Fruit fly (Drosophila melanogaster) whole organism, embryonic: ENCODE measurements around the gene al.

ENCODE experiments used
- Adf1 ChIP-seq: fragments of 200-800 bp; sonication (Bioruptor generic); IDR thresholded peaks from 2 replicates; pipeline ENCODE4 v1.3.6; 2022; ENCODE audit warnings: missing biosample characterization, missing genetic modification characterization
- Atf3 ChIP-seq: fragments of 200-800 bp; sonication (Bioruptor generic); optimal IDR thresholded peaks from 3 replicates; lab custom pipeline; 2016; ENCODE audit warnings: missing biosample characterization, missing genetic modification characterization
- Blimp-1 ChIP-seq: fragments of 200-800 bp; sonication (Bioruptor generic); optimal IDR thresholded peaks from 3 replicates; lab custom pipeline; 2018; ENCODE audit warnings: missing biosample characterization, missing genetic modification characterization, mild to moderate bottlenecking, moderate library complexity, missing genetic modification reagents
- CG1024 ChIP-seq: fragments of 200-800 bp; sonication (Bioruptor generic); IDR thresholded peaks from 2 replicates; pipeline ENCODE4 v1.3.6; 2022; ENCODE audit warnings: missing biosample characterization, missing genetic modification characterization
- CG10959 ChIP-seq: fragments of 200-800 bp; sonication (Bioruptor generic); IDR thresholded peaks from 2 replicates; pipeline ENCODE4 v1.3.6; 2022; ENCODE audit warnings: missing biosample characterization, missing genetic modification characterization
- CG12391 ChIP-seq: fragments of 200-800 bp; sonication (Bioruptor generic); optimal IDR thresholded peaks from 3 replicates; lab custom pipeline; 2018; ENCODE audit warnings: missing biosample characterization, mild to moderate bottlenecking, missing genetic modification characterization, moderate library complexity
- CG13287 ChIP-seq: fragments of 200-800 bp; sonication (Bioruptor generic); IDR thresholded peaks from 2 replicates; pipeline ENCODE4 v1.3.6; 2022; ENCODE audit warnings: missing biosample characterization, missing genetic modification characterization; ENCODE audit not compliant: partially characterized antibody
- CG14050 ChIP-seq: fragments of 200-800 bp; sonication (Bioruptor generic); IDR thresholded peaks from 3 replicates; pipeline ENCODE4 v1.3.6; 2022; ENCODE audit warnings: missing biosample characterization, missing genetic modification characterization
- CG15269 ChIP-seq: fragments of 200-800 bp; sonication (Bioruptor generic); optimal IDR thresholded peaks from 2 replicates; lab custom pipeline; 2018; ENCODE audit warnings: missing biosample characterization, mild to moderate bottlenecking, missing genetic modification characterization, moderate library complexity
- CG15514 ChIP-seq: fragments of 200-800 bp; sonication (Bioruptor generic); optimal IDR thresholded peaks from 3 replicates; lab custom pipeline; 2017; ENCODE audit warnings: missing biosample characterization, missing genetic modification characterization, mild to moderate bottlenecking, moderate library complexity, missing genetic modification reagents
- CG16813 ChIP-seq: fragments of 200-800 bp; sonication (Bioruptor generic); IDR thresholded peaks from 3 replicates; pipeline ENCODE4 v1.3.6; 2022; ENCODE audit warnings: missing biosample characterization, missing genetic modification characterization; ENCODE audit not compliant: partially characterized antibody
- CG17802 ChIP-seq: fragments of 200-800 bp; sonication (Bioruptor generic); optimal IDR thresholded peaks from 2 replicates; lab custom pipeline; 2018; ENCODE audit warnings: missing biosample characterization, mild to moderate bottlenecking, missing genetic modification characterization, moderate library complexity
- CG18011 ChIP-seq: fragments of 200-800 bp; sonication (Bioruptor generic); optimal IDR thresholded peaks from 2 replicates; lab custom pipeline; 2017; ENCODE audit warnings: missing biosample characterization, missing genetic modification characterization, mild to moderate bottlenecking, moderate library complexity, missing genotype
- CG2199 ChIP-seq: fragments of 200-800 bp; sonication (Bioruptor generic); IDR thresholded peaks from 3 replicates; pipeline ENCODE4 v1.3.6; 2022; ENCODE audit warnings: missing biosample characterization, missing genetic modification characterization
- CG2712 ChIP-seq: fragments of 200-800 bp; optimal IDR thresholded peaks from 3 replicates; lab custom pipeline; 2019; ENCODE audit warnings: missing biosample characterization, mild to moderate bottlenecking, missing genetic modification characterization, moderate library complexity
- CG3163 ChIP-seq: fragments of 200-800 bp; sonication (Bioruptor generic); optimal IDR thresholded peaks from 3 replicates; lab custom pipeline; 2016; ENCODE audit warnings: missing biosample characterization, missing genetic modification characterization
- CG4360 ChIP-seq: fragments of 200-800 bp; sonication (Bioruptor generic); IDR thresholded peaks from 2 replicates; pipeline ENCODE4 v1.3.6; 2022; ENCODE audit warnings: missing biosample characterization, missing genetic modification characterization
- CG5953 ChIP-seq: fragments of 200-800 bp; sonication (Bioruptor generic); IDR thresholded peaks from 2 replicates; pipeline ENCODE4 v1.3.6; 2022; ENCODE audit warnings: missing biosample characterization, missing genetic modification characterization
- CG7271 ChIP-seq: fragments of 200-800 bp; sonication (Bioruptor generic); optimal IDR thresholded peaks from 2 replicates; lab custom pipeline; 2018; ENCODE audit warnings: missing biosample characterization, mild to moderate bottlenecking, missing genetic modification characterization, moderate library complexity
- CG8281 ChIP-seq: fragments of 200-800 bp; sonication (Bioruptor generic); optimal IDR thresholded peaks from 2 replicates; lab custom pipeline; 2018; ENCODE audit warnings: missing biosample characterization, mild to moderate bottlenecking, missing genetic modification characterization, moderate library complexity
- CG8290 ChIP-seq, 3 experiments: fragments of 200-800 bp; sonication (Bioruptor generic); optimal IDR thresholded peaks; 2 replicates each; lab custom pipeline; 2016 to 2019; ENCODE audit warnings: missing biosample characterization in 3 of 3, missing genetic modification characterization in 3 of 3, mild to moderate bottlenecking in 2 of 3, moderate library complexity in 1 of 3
- CG8924 ChIP-seq: fragments of 200-800 bp; optimal IDR thresholded peaks from 3 replicates; lab custom pipeline; 2019; ENCODE audit warnings: missing biosample characterization, mild to moderate bottlenecking, missing genetic modification characterization, moderate library complexity
- CG9215 ChIP-seq: fragments of 200-800 bp; sonication (Bioruptor generic); IDR thresholded peaks from 2 replicates; pipeline ENCODE4 v1.3.6; 2022; ENCODE audit warnings: missing biosample characterization, missing genetic modification characterization
- CG9876 ChIP-seq: fragments of 200-800 bp; sonication (Bioruptor generic); optimal IDR thresholded peaks from 2 replicates; lab custom pipeline; 2016; ENCODE audit warnings: missing biosample characterization, missing genetic modification characterization
- Gug ChIP-seq: fragments of 200-800 bp; sonication (Bioruptor generic); IDR thresholded peaks from 4 replicates; pipeline ENCODE4 v1.3.6; 2022; ENCODE audit warnings: missing biosample characterization, missing genetic modification characterization
- HmgD ChIP-seq: fragments of 200-800 bp; sonication (Bioruptor generic); optimal IDR thresholded peaks from 3 replicates; lab custom pipeline; 2016; ENCODE audit warnings: missing biosample characterization, missing genetic modification characterization
- Hmr ChIP-seq: fragments of 200-800 bp; sonication (Bioruptor generic); optimal IDR thresholded peaks from 3 replicates; lab custom pipeline; 2017; ENCODE audit warnings: mild to moderate bottlenecking, missing biosample characterization, missing genetic modification reagents, missing genetic modification characterization
- Mrtf ChIP-seq: fragments of 200-800 bp; sonication (Bioruptor generic); IDR thresholded peaks from 3 replicates; pipeline ENCODE4 v1.3.6; 2022; ENCODE audit warnings: missing biosample characterization, missing genetic modification characterization
- PHDP ChIP-seq: fragments of 200-800 bp; sonication (Bioruptor generic); optimal IDR thresholded peaks from 3 replicates; lab custom pipeline; 2018; ENCODE audit warnings: missing biosample characterization, mild to moderate bottlenecking, missing genetic modification characterization, moderate library complexity
- Sry-β ChIP-seq: fragments of 200-800 bp; sonication (Bioruptor generic); optimal IDR thresholded peaks from 2 replicates; lab custom pipeline; 2018; ENCODE audit warnings: missing biosample characterization, mild to moderate bottlenecking, missing genetic modification characterization, moderate library complexity
- TFAM ChIP-seq: fragments of 200-800 bp; sonication (Bioruptor generic); optimal IDR thresholded peaks from 2 replicates; lab custom pipeline; 2017; ENCODE audit warnings: missing biosample characterization, missing genetic modification characterization, inconsistent platforms
- Tbp ChIP-seq: fragments of >200 bp; optimal IDR thresholded peaks from 2 replicates; lab custom pipeline; 2018; ENCODE audit warnings: missing biosample characterization, missing genetic modification characterization
- ab ChIP-seq: fragments of 200-800 bp; sonication (Bioruptor generic); optimal IDR thresholded peaks from 2 replicates; lab custom pipeline; 2016; ENCODE audit warnings: missing biosample characterization, missing genetic modification characterization
- ap ChIP-seq: fragments of 200-800 bp; sonication (Bioruptor generic); IDR thresholded peaks from 2 replicates; pipeline ENCODE4 v1.3.6; 2022; ENCODE audit warnings: missing biosample characterization, missing genetic modification characterization
- bigmax ChIP-seq: fragments of 200-800 bp; sonication (Bioruptor generic); optimal IDR thresholded peaks from 2 replicates; lab custom pipeline; 2018; ENCODE audit warnings: missing biosample characterization, mild to moderate bottlenecking, missing genetic modification characterization
- cad ChIP-seq: fragments of >200 bp; optimal IDR thresholded peaks from 2 replicates; lab custom pipeline; 2017; ENCODE audit warnings: missing biosample characterization, missing genetic modification characterization
- cato ChIP-seq: fragments of 200-800 bp; sonication (Bioruptor generic); optimal IDR thresholded peaks from 2 replicates; lab custom pipeline; 2016; ENCODE audit warnings: missing biosample characterization, missing genetic modification characterization, borderline replicate concordance
- chif ChIP-seq, 2 experiments: fragments of 200-800 bp; sonication (Bioruptor generic); optimal IDR thresholded peaks; 3 replicates each; lab custom pipeline; 2016; ENCODE audit warnings: missing biosample characterization in 2 of 2, missing genetic modification characterization in 2 of 2
- dati ChIP-seq: fragments of 200-800 bp; sonication (Bioruptor generic); IDR thresholded peaks from 2 replicates; pipeline ENCODE4 v1.3.6; 2022; ENCODE audit warnings: missing biosample characterization, missing genetic modification characterization
- dmrt11E ChIP-seq: fragments of 200-800 bp; sonication (Bioruptor generic); optimal IDR thresholded peaks from 3 replicates; lab custom pipeline; 2018; ENCODE audit warnings: missing biosample characterization, mild to moderate bottlenecking, missing genetic modification characterization, moderate library complexity
- dysf ChIP-seq: fragments of 200-800 bp; sonication (Bioruptor generic); IDR thresholded peaks from 3 replicates; pipeline ENCODE4 v1.3.6; 2022; ENCODE audit warnings: missing biosample characterization, missing genetic modification characterization
- emc ChIP-seq: fragments of 200-800 bp; sonication (Bioruptor generic); optimal IDR thresholded peaks from 2 replicates; lab custom pipeline; 2016; ENCODE audit warnings: missing biosample characterization, missing genetic modification characterization
- exex ChIP-seq: fragments of 200-800 bp; sonication (Bioruptor generic); optimal IDR thresholded peaks from 4 replicates; lab custom pipeline; 2018; ENCODE audit warnings: missing biosample characterization, mild to moderate bottlenecking, missing genetic modification characterization, moderate library complexity
- mam ChIP-seq: fragments of 200-800 bp; sonication (Bioruptor generic); optimal IDR thresholded peaks from 3 replicates; lab custom pipeline; 2016; ENCODE audit warnings: missing biosample characterization, missing genetic modification characterization
- nerfin-2 ChIP-seq: fragments of 200-800 bp; sonication (Bioruptor generic); IDR thresholded peaks from 2 replicates; pipeline ENCODE4 v1.3.6; 2022; ENCODE audit warnings: missing biosample characterization, missing genetic modification characterization; ENCODE audit not compliant: partially characterized antibody
- peb ChIP-seq: fragments of 200-800 bp; sonication (Bioruptor generic); IDR thresholded peaks from 2 replicates; pipeline ENCODE4 v1.3.6; 2022; ENCODE audit warnings: missing biosample characterization, missing genetic modification characterization
- pho ChIP-seq: fragments of 200-800 bp; sonication (Bioruptor generic); optimal IDR thresholded peaks from 2 replicates; lab custom pipeline; 2016; ENCODE audit warnings: missing biosample characterization, missing genetic modification characterization
- pros ChIP-seq: fragments of 200-800 bp; sonication (Bioruptor generic); optimal IDR thresholded peaks from 3 replicates; lab custom pipeline; 2019; ENCODE audit warnings: missing biosample characterization, mild to moderate bottlenecking, missing genetic modification characterization, moderate library complexity

The al gene

dm6 chr2L:429680-430484, 52.0 kb downstream of the al start (continued):
- TF ChIP-seq HmgD (GFP tag; lab: Kevin White, UChicago) (no peak), Tbp (no peak), CG2199 (GFP tag; lab: Robert Waterston, UW) (no peak), ab (GFP tag; lab: Kevin White, UChicago) (peak; percentile 0), exex (tag; lab: Kevin White, UChicago) (no peak), CG8290 (GFP tag; optimal IDR thresholded peaks at IDR 0.05; lab: Kevin White, UChicago) (no peak), CG8290 (tag; optimal IDR thresholded peaks at IDR 0.05; lab: Kevin White, UChicago) (no peak), CG8924 (peak; percentile 46), CG17802 (tag; lab: Kevin White, UChicago) (peak; percentile 14), CG18011 (no peak), TFAM (no peak), CG7271 (tag; lab: Kevin White, UChicago) (no peak), chif (GFP tag; optimal IDR thresholded peaks at IDR 0.05; lab: Kevin White, UChicago) (peak; percentile 44 to 45), Gug (GFP tag; lab: Robert Waterston, UW) (peak; percentile 61), CG15514 (GFP tag; lab: Kevin White, UChicago) (peak; percentile 13), peb (GFP tag; lab: Robert Waterston, UW) (no peak), dati (no peak), Adf1 (GFP tag; lab: Robert Waterston, UW) (no peak), CG8281 (tag; lab: Kevin White, UChicago) (no peak), CG5953 (GFP tag; lab: Robert Waterston, UW) (no peak), CG12391 (tag; lab: Kevin White, UChicago) (peak; percentile 62), CG14050 (no peak), Mrtf (peak; percentile 35; the same call in 1 of the 3 replicates), CG10959 (peak; percentile 41; the same call in 1 of the 2 replicates), CG9876 (GFP tag; lab: Kevin White, UChicago) (peak; percentile 26), ap (GFP tag; lab: Robert Waterston, UW) (no peak), dmrt11E (tag; lab: Kevin White, UChicago) (peak; percentile 65), nerfin-2 (GFP tag; lab: Robert Waterston, UW) (no peak), dysf (GFP tag; lab: Robert Waterston, UW) (peak; percentile 59; the same call in 2 of the 3 replicates), PHDP (peak; percentile 29), CG3163 (no peak), CG4360 (GFP tag; lab: Robert Waterston, UW) (no peak; the same call in 1 of the 2 replicates), CG2712 (tag; lab: Kevin White, UChicago) (peak; percentile 80), Atf3 (GFP tag; lab: Kevin White, UChicago) (peak; percentile 18), cato (GFP tag; lab: Kevin White, UChicago) (no peak), mam (GFP tag; lab: Kevin White, UChicago) (peak; percentile 61), CG13287 (GFP tag; lab: Robert Waterston, UW) (no peak), pho (peak; percentile 52), Blimp-1 (peak; percentile 59), Sry-β (GFP tag; lab: Kevin White, UChicago) (no peak), CG9215 (GFP tag; lab: Robert Waterston, UW) (peak; percentile 66), cad (GFP tag; lab: Kevin White, UChicago) (no peak), Hmr (GFP tag; lab: Kevin White, UChicago) (peak; percentile 36), emc (GFP tag; lab: Kevin White, UChicago) (no peak), CG1024 (GFP tag; lab: Robert Waterston, UW) (no peak), CG16813 (GFP tag; lab: Robert Waterston, UW) (peak; percentile 34; the same call in 1 of the 3 replicates), pros (GFP tag; lab: Kevin White, UChicago) (peak; percentile 36), bigmax (GFP tag; lab: Kevin White, UChicago) (no peak), CG15269 (tag; lab: Kevin White, UChicago) (no peak)
